Fruit fly (Drosophila melanogaster): ENCODE data around the gene dnd.

dnd gene

DNA sequence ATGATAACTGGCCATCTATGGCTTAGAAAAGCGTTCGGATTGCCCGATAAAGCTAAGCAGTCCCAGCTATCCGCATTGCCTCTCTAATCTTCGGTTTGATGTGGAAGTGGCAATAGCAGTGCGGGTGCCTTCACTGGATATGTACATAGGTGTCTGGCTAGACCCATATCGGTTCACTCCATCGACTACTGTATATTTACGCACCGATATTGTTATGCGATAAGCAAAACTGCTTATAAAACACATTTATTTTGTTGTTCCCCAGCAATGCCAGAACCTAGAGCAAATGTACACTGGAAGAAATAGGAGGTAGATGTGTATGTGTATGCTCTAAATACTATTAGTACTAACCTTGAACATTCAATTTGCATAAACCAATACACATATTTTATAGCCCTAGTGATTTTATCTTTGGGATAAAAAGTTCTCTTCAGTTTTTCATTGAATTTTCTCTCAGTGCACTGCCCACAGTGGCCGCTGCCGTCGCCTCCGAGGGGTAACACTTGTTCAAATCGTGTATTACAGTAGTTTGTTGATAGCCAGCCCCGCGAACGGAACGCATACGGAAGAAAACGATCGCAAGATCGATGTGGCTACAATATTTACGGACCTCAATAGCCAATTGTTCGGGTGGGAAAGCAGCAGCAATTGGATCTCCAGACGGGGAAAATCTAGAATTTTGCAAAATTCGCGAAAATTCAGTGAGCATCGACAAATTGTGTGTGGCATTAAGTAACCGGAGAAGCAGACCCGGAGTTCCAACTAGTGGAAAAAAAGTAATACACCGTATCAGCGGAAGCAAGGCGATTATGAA, 16.8 kb downstream of the dnd start, which contains the start of gene CG31431 (continued):
- TF ChIP-seq CG11696 (GFP tag; IDR thresholded peaks at IDR 0.05) = peak; percentile 88
- peak; percentile 95 for TF ChIP-seq otp (GFP tag; IDR thresholded peaks at IDR 0.05)
- TF ChIP-seq CG32772 (GFP tag; IDR thresholded peaks at IDR 0.05) = peak; percentile 97
- TF ChIP-seq CHES-1-like (GFP tag; optimal IDR thresholded peaks at IDR 0.05) = peak; percentile 98
- TF ChIP-seq hbn (GFP tag; IDR thresholded peaks at IDR 0.05; ENCODE audit: partially characterized antibody) = no peak
- TF ChIP-seq Dp (GFP tag; optimal IDR thresholded peaks at IDR 0.05) = peak; percentile 13
- TF ChIP-seq CG15601 (tag; optimal IDR thresholded peaks at IDR 0.05) = peak; percentile 90
- TF ChIP-seq CG9215 (GFP tag; IDR thresholded peaks at IDR 0.05) = peak; percentile 96
- TF ChIP-seq Rfx (GFP tag; IDR thresholded peaks at IDR 0.05) = peak; percentile 99
- peak; percentile 98 for TF ChIP-seq CG11247 (GFP tag; IDR thresholded peaks at IDR 0.05)
- TF ChIP-seq Stat92E (GFP tag; optimal IDR thresholded peaks at IDR 0.05) = peak in 1 of 3 experiments; percentile 90
- TF ChIP-seq CG1792 (GFP tag; optimal IDR thresholded peaks at IDR 0.05) = peak; percentile 97
- peak; percentile 97 for TF ChIP-seq CG10209 (GFP tag; optimal IDR thresholded peaks at IDR 0.05)
- peak; percentile 98 for TF ChIP-seq PHDP (tag; optimal IDR thresholded peaks at IDR 0.05)
- TF ChIP-seq peb (GFP tag; IDR thresholded peaks at IDR 0.05) = peak; percentile 90
- TF ChIP-seq dmrt11E (tag; optimal IDR thresholded peaks at IDR 0.05) = peak; percentile 94
- peak; percentile 97 for TF ChIP-seq CG10543 (GFP tag; optimal IDR thresholded peaks at IDR 0.05)
- peak; percentile 87 for TF ChIP-seq trh (GFP tag; optimal IDR thresholded peaks at IDR 0.05)
- TF ChIP-seq MESR4 (GFP tag; optimal IDR thresholded peaks at IDR 0.05) = peak; percentile 62
- peak; percentile 92 for TF ChIP-seq salm (tag; optimal IDR thresholded peaks at IDR 0.05)
- peak; percentile 97 for TF ChIP-seq CG12219 (GFP tag; optimal IDR thresholded peaks at IDR 0.05)
- TF ChIP-seq crp (GFP tag; optimal IDR thresholded peaks at IDR 0.05) = peak in 1 of 2 experiments; percentile 64
- TF ChIP-seq Six4 (GFP tag; optimal IDR thresholded peaks at IDR 0.05) = peak; percentile 96
- peak; percentile 98 for TF ChIP-seq mam (GFP tag; optimal IDR thresholded peaks at IDR 0.05)
- TF ChIP-seq Usf (GFP tag; optimal IDR thresholded peaks at IDR 0.05) = peak; percentile 93
- peak; percentile 98 for TF ChIP-seq CG4820 (GFP tag; optimal IDR thresholded peaks at IDR 0.05)
- peak; percentile 92 for TF ChIP-seq CG30431 (GFP tag; optimal IDR thresholded peaks at IDR 0.05)
- TF ChIP-seq MTF-1 (GFP tag; optimal IDR thresholded peaks at IDR 0.05; ENCODE audit: borderline replicate concordance) = peak; percentile 93
- peak; percentile 97 for TF ChIP-seq D19B (GFP tag; optimal IDR thresholded peaks at IDR 0.05)
- TF ChIP-seq tin (GFP tag; optimal IDR thresholded peaks at IDR 0.05) = peak; percentile 97
- TF ChIP-seq prd (optimal IDR thresholded peaks at IDR 0.05) = no peak
- TF ChIP-seq prd (GFP tag; IDR thresholded peaks at IDR 0.05) = peak; percentile 98
- TF ChIP-seq Taf1 (GFP tag; IDR thresholded peaks at IDR 0.05) = peak; percentile 97
- TF ChIP-seq Ets65A (GFP tag) = peak; percentile 99
- peak; percentile 86 for TF ChIP-seq Adf1 (GFP tag; IDR thresholded peaks at IDR 0.05)
- peak; percentile 96 for TF ChIP-seq vfl (GFP tag; optimal IDR thresholded peaks at IDR 0.05)
- TF ChIP-seq wek (GFP tag; optimal IDR thresholded peaks at IDR 0.05) = peak; percentile 87
- TF ChIP-seq mirr (GFP tag; optimal IDR thresholded peaks at IDR 0.05) = peak; percentile 98
- peak; percentile 95 for TF ChIP-seq CG4328 (GFP tag; optimal IDR thresholded peaks at IDR 0.05)
- no peak for TF ChIP-seq unc-4 (GFP tag; IDR thresholded peaks at IDR 0.05; ENCODE audit: partially characterized antibody)
- no peak for TF ChIP-seq usp (GFP tag; optimal IDR thresholded peaks at IDR 0.05)
- TF ChIP-seq Doc3 (GFP tag; IDR thresholded peaks at IDR 0.05; ENCODE audit: partially characterized antibody) = no peak
- TF ChIP-seq CG9876 (GFP tag; optimal IDR thresholded peaks at IDR 0.05) = peak; percentile 94
- TF ChIP-seq HLH3B (GFP tag; IDR thresholded peaks at IDR 0.05) = peak; percentile 97
- peak; percentile 90 for TF ChIP-seq Spps (tag; optimal IDR thresholded peaks at IDR 0.05)
- peak; percentile 78 for TF ChIP-seq TFAM (GFP tag; optimal IDR thresholded peaks at IDR 0.05)
- TF ChIP-seq CG10147 (GFP tag; optimal IDR thresholded peaks at IDR 0.05) = peak; percentile 95
- TF ChIP-seq emc (GFP tag; optimal IDR thresholded peaks at IDR 0.05) = peak; percentile 97
- peak; percentile 92 for TF ChIP-seq CG4282 (GFP tag; optimal IDR thresholded peaks at IDR 0.05)

Data from whole organism, embryonic.